Worm (Caenorhabditis elegans): Measurements from ENCODE around the gene ZK418.10.
A peak's percentile ranks its signal among the peaks of the same experiment; 100 is the strongest.

- TF ChIP-seq nhr-10 (tag; optimal IDR thresholded peaks at IDR 0.05) (no peak), lsy-2 (tag; optimal IDR thresholded peaks at IDR 0.05) (peak in 1 of 2 experiments; percentile 4), R02D3.7 (tag; optimal IDR thresholded peaks at IDR 0.05) (no peak), ztf-11 (tag; optimal IDR thresholded peaks at IDR 0.05) (no peak), F13H6.1 (tag; optimal IDR thresholded peaks at IDR 0.05) (no peak), ZK546.5 (tag; optimal IDR thresholded peaks at IDR 0.05) (no peak), egl-27 (tag; optimal IDR thresholded peaks at IDR 0.05) (no peak)
Measured at ce11 chrIII:7095156-7095555, 4.7 kb upstream of the ZK418.10 start, which contains the start of gene nhr-9.

All from whole organism, L2 larva.